Worm (Caenorhabditis elegans) whole organism, L1 larva: ENCODE results near the gene T08B6.1.

Experiments used
- C04F5.9 ChIP-seq: sonication (generic microtip); optimal IDR thresholded peaks from 2 replicates; lab custom pipeline; 2016; ENCODE audit warnings: missing genetic modification characterization, missing compliant biosample characterization
- C16A3.4 ChIP-seq: fragments of 150-350 bp; optimal IDR thresholded peaks from 2 replicates; lab custom pipeline; 2014; ENCODE audit warnings: missing biosample characterization, missing genetic modification characterization
- C34B4.2 ChIP-seq: sonication (generic microtip); optimal IDR thresholded peaks from 2 replicates; lab custom pipeline; 2017; ENCODE audit warnings: mild to moderate bottlenecking, missing genetic modification characterization, missing compliant biosample characterization
- F16B12.6 ChIP-seq: fragments of 150-350 bp; optimal IDR thresholded peaks from 2 replicates; lab custom pipeline; 2014; ENCODE audit warnings: missing biosample characterization, missing genetic modification characterization
- aha-1 ChIP-seq: fragments of 150-350 bp; optimal IDR thresholded peaks from 2 replicates; lab custom pipeline; 2014; ENCODE audit warnings: missing biosample characterization, missing genetic modification characterization
- ceh-63 ChIP-seq: fragments of 200-800 bp; sonication (Bioruptor generic); optimal IDR thresholded peaks from 2 replicates; lab custom pipeline; 2018; ENCODE audit warnings: mild to moderate bottlenecking, missing genetic modification characterization, missing compliant biosample characterization
- ceh-90 ChIP-seq: sonication (generic microtip); optimal IDR thresholded peaks from 2 replicates; lab custom pipeline; 2016; ENCODE audit warnings: missing genetic modification characterization, missing compliant biosample characterization
- ces-1 ChIP-seq: fragments of 150-350 bp; optimal IDR thresholded peaks from 2 replicates; lab custom pipeline; 2014; ENCODE audit warnings: missing biosample characterization, missing genetic modification reagents, missing genetic modification characterization
- efl-1 ChIP-seq, 4 experiments: fragments of 150-350 bp; optimal IDR thresholded peaks in 3 of 4; peaks in 1 of 4; 1 replicate in 1 of 4; 2 replicates in 3 of 4; lab custom pipeline; 2014; ENCODE audit warnings: missing biosample characterization in 2 of 4, missing genetic modification characterization in 2 of 4, missing genetic modification reagents in 2 of 4
- efl-3 ChIP-seq: fragments of 200-800 bp; sonication (Bioruptor generic); optimal IDR thresholded peaks from 2 replicates; lab custom pipeline; 2018; ENCODE audit warnings: mild to moderate bottlenecking, missing genetic modification characterization, missing compliant biosample characterization
- egl-27 ChIP-seq, 2 experiments: fragments of 150-350 bp in 1 of 2; sonication (generic microtip); optimal IDR thresholded peaks; 3 replicates each; lab custom pipeline; 2017 to 2018; ENCODE audit warnings: missing biosample characterization in 2 of 2, missing genetic modification characterization in 2 of 2, missing genetic modification reagents in 2 of 2
- elt-3 ChIP-seq, 6 experiments: fragments of 150-350 bp in 1 of 6; sonication (generic microtip); optimal IDR thresholded peaks; 2 replicates each; lab custom pipeline; 2017 to 2018; ENCODE audit warnings: missing biosample characterization in 6 of 6, missing genetic modification characterization in 6 of 6, inconsistent platforms in 1 of 6
- ets-5 ChIP-seq: fragments of 200-800 bp; sonication (Bioruptor generic); IDR thresholded peaks from 2 replicates; pipeline ENCODE4 v1.3.6; 2022; ENCODE audit warnings: missing genetic modification characterization, missing compliant biosample characterization
- fkh-4 ChIP-seq: sonication (generic microtip); optimal IDR thresholded peaks from 2 replicates; lab custom pipeline; 2016; ENCODE audit warnings: missing compliant biosample characterization, missing genetic modification characterization, borderline replicate concordance
- fkh-8 ChIP-seq: sonication (generic microtip); optimal IDR thresholded peaks from 2 replicates; lab custom pipeline; 2016; ENCODE audit warnings: mild to moderate bottlenecking, missing genetic modification characterization, missing compliant biosample characterization
- hlh-4 ChIP-seq: sonication (generic microtip); optimal IDR thresholded peaks from 2 replicates; lab custom pipeline; 2016; ENCODE audit warnings: mild to moderate bottlenecking, missing genetic modification characterization, missing compliant biosample characterization
- hpl-2 ChIP-seq: fragments of 150-350 bp; optimal IDR thresholded peaks from 2 replicates; lab custom pipeline; 2014; ENCODE audit warnings: missing biosample characterization, missing genetic modification reagents, missing genetic modification characterization
- irx-1 ChIP-seq: sonication (generic microtip); optimal IDR thresholded peaks from 2 replicates; lab custom pipeline; 2016; ENCODE audit warnings: missing genetic modification characterization, missing compliant biosample characterization
- isw-1 ChIP-seq: fragments of 200-800 bp; sonication (Bioruptor generic); IDR thresholded peaks from 2 replicates; pipeline ENCODE4 v1.3.6; 2022; ENCODE audit warnings: missing genetic modification characterization, missing compliant biosample characterization
- lin-35 ChIP-seq, 2 experiments: fragments of 150-350 bp; optimal IDR thresholded peaks; 2 replicates each; lab custom pipeline; 2014; ENCODE audit warnings: missing biosample characterization in 2 of 2, missing genetic modification characterization in 2 of 2, missing genetic modification reagents in 2 of 2
- lsy-2 ChIP-seq, 2 experiments: fragments of 150-350 bp; optimal IDR thresholded peaks; 2 replicates each; lab custom pipeline; 2014; ENCODE audit warnings: missing biosample characterization in 2 of 2, missing genetic modification characterization in 2 of 2
- mab-9 ChIP-seq: fragments of 200-800 bp; sonication (Bioruptor generic); IDR thresholded peaks from 2 replicates; pipeline ENCODE4 v1.3.6; 2022; ENCODE audit warnings: missing genetic modification reagents, missing genetic modification characterization, missing compliant biosample characterization
- mdl-1 ChIP-seq, 2 experiments: fragments of 150-350 bp; optimal IDR thresholded peaks; 2 replicates each; lab custom pipeline; 2014 to 2017; ENCODE audit warnings: missing biosample characterization in 2 of 2, missing genetic modification characterization in 2 of 2, inconsistent platforms in 1 of 2
- mef-2 ChIP-seq: fragments of 150-350 bp; optimal IDR thresholded peaks from 2 replicates; lab custom pipeline; 2014; ENCODE audit warnings: missing biosample characterization, missing genetic modification characterization
- nhr-19 ChIP-seq: fragments of 200-800 bp; sonication (Bioruptor generic); conservative IDR thresholded peaks from 2 replicates; pipeline ENCODE4 v1.3.6; 2022; ENCODE audit warnings: missing genetic modification characterization, missing compliant biosample characterization
- nhr-20 ChIP-seq: sonication (generic microtip); optimal IDR thresholded peaks from 2 replicates; lab custom pipeline; 2016; ENCODE audit warnings: mild to moderate bottlenecking, missing genetic modification characterization, missing compliant biosample characterization
- nhr-47 ChIP-seq: sonication (generic microtip); optimal IDR thresholded peaks from 2 replicates; lab custom pipeline; 2016; ENCODE audit warnings: mild to moderate bottlenecking, missing genetic modification characterization, moderate library complexity, missing compliant biosample characterization
- nhr-71 ChIP-seq: sonication (generic microtip); optimal IDR thresholded peaks from 2 replicates; lab custom pipeline; 2016; ENCODE audit warnings: mild to moderate bottlenecking, missing genetic modification characterization, moderate library complexity, missing compliant biosample characterization
- rnt-1 ChIP-seq: sonication (generic microtip); optimal IDR thresholded peaks from 2 replicates; lab custom pipeline; 2016; ENCODE audit warnings: mild to moderate bottlenecking, missing genetic modification characterization, moderate library complexity, missing compliant biosample characterization
- sup-37 ChIP-seq: fragments of 200-800 bp; sonication (Bioruptor generic); optimal IDR thresholded peaks from 2 replicates; lab custom pipeline; 2018; ENCODE audit warnings: mild to moderate bottlenecking, missing genetic modification characterization, missing compliant biosample characterization
- tlp-1 ChIP-seq: fragments of 150-350 bp; optimal IDR thresholded peaks from 2 replicates; lab custom pipeline; 2014; ENCODE audit warnings: missing biosample characterization, missing genetic modification characterization
- unc-130 ChIP-seq: fragments of 150-350 bp; optimal IDR thresholded peaks from 2 replicates; lab custom pipeline; 2017; ENCODE audit warnings: missing biosample characterization, missing genetic modification characterization, inconsistent platforms
- unc-30 ChIP-seq: sonication (generic microtip); optimal IDR thresholded peaks from 2 replicates; lab custom pipeline; 2017; ENCODE audit warnings: missing biosample characterization, missing genetic modification characterization
- unc-62 ChIP-seq: fragments of 150-350 bp; optimal IDR thresholded peaks from 2 replicates; lab custom pipeline; 2014; ENCODE audit warnings: missing biosample characterization, missing genetic modification reagents, missing genetic modification characterization
- unc-86 ChIP-seq: sonication (generic microtip); optimal IDR thresholded peaks from 2 replicates; lab custom pipeline; 2016; ENCODE audit warnings: missing genetic modification characterization, missing compliant biosample characterization

The T08B6.1 gene

DNA sequence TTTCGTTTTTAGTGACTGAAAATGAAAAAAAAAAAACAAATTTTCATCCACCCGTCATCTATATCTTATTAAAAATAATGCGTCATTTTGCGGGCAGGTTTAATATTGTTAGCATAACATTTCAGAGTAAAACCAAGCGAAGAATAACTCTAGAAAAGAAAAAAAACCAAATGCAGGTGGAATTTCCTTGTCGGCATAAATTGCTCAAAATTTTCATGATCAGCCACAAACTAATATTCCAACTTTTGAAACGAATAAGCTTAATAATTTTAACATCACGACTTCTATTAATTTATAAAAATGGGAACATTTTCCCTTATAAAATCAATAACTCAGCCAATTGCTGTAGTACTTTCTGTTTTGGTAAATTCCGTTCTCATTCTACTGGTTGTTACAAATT lies 28.5 kb upstream of the T08B6.1 start, which contains the start of gene str-155:
TSS of gene str-155 (plus strand) at position 301 of the 400 bp plus-strand sequence.
- no peak for TF ChIP-seq unc-62 (GFP tag; lab: Kevin White, UChicago)
- TF ChIP-seq, all 84 proteins: peak for 0

DNA sequence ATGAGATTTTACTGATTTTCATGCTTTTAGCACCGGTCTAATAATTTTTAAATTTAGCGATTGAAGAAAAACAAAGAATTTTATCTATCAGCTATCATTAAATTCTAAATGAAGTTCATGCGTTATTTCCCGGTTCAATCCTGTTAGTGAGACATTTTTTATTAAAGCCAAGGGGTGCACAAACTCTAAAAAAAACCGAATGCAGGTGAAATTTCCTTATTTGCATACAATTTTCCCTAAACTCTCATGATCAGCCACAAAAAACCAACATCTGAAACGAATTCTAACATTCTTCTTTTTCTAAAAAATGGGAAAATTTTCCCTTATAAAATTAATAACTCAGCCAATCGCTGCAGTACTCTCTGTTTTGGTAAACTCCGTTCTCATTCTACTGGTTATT lies 25.9 kb upstream of the T08B6.1 start, which contains the start of gene str-156:
TSS of gene str-156 (plus strand) at position 301 of the 400 bp plus-strand sequence.
- TF ChIP-seq irx-1 (tag; lab: Kevin White, UChicago): no peak
- TF ChIP-seq hlh-4 (tag; lab: Kevin White, UChicago): no peak
- TF ChIP-seq lsy-2 (tag; optimal IDR thresholded peaks at IDR 0.05; lab: Kevin White, UChicago): no peak
- no peak for TF ChIP-seq fkh-8
- no peak for TF ChIP-seq nhr-71 (tag; lab: Kevin White, UChicago)
- no peak for TF ChIP-seq unc-30
- no peak for TF ChIP-seq sup-37 (GFP tag; lab: Kevin White, UChicago)
- TF ChIP-seq nhr-19 (GFP tag; lab: Robert Waterston, UW): no peak
- no peak for TF ChIP-seq mdl-1 (tag; optimal IDR thresholded peaks at IDR 0.05; lab: Kevin White, UChicago)
- TF ChIP-seq nhr-20 (tag; lab: Kevin White, UChicago): no peak
- TF ChIP-seq, all 84 proteins: peak for 0

DNA sequence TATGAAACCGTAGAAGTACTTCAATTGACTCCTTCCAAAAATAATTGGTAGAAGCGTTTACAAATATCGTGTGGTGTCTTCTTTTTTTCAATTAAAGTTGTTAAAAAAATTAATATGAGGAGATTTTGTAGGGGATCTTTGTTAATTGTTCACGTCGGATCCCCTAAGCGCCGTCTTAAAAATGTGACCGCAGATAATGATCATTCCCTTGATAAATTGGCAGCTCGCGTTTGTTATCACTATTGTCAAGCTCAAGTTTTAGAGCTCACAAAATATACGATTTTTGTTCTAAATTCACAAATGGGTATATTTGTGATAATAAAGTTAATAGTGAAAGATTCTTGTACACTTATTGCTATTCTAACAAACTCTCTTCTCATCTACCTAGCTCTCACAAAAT lies 21.9 kb upstream of the T08B6.1 start, which contains the start of gene str-159:
TSS of gene str-159 (plus strand) at position 301 of the 400 bp plus-strand sequence.
- TF ChIP-seq hpl-2 (GFP tag; lab: Kevin White, UChicago): no peak
- no peak for TF ChIP-seq ceh-90
- no peak for TF ChIP-seq rnt-1 (tag; lab: Kevin White, UChicago)
- no peak for TF ChIP-seq aha-1 (tag; lab: Kevin White, UChicago)
- TF ChIP-seq nhr-47: no peak
- no peak for TF ChIP-seq C34B4.2 (tag; lab: Kevin White, UChicago)
- TF ChIP-seq ceh-63 (GFP tag; lab: Kevin White, UChicago): no peak
- TF ChIP-seq C16A3.4: no peak
- no peak for TF ChIP-seq nhr-20 (tag; lab: Kevin White, UChicago)
- TF ChIP-seq mef-2 (tag; lab: Kevin White, UChicago): no peak
- TF ChIP-seq tlp-1 (tag; lab: Kevin White, UChicago): no peak
- TF ChIP-seq C04F5.9 (tag; lab: Kevin White, UChicago): no peak

DNA sequence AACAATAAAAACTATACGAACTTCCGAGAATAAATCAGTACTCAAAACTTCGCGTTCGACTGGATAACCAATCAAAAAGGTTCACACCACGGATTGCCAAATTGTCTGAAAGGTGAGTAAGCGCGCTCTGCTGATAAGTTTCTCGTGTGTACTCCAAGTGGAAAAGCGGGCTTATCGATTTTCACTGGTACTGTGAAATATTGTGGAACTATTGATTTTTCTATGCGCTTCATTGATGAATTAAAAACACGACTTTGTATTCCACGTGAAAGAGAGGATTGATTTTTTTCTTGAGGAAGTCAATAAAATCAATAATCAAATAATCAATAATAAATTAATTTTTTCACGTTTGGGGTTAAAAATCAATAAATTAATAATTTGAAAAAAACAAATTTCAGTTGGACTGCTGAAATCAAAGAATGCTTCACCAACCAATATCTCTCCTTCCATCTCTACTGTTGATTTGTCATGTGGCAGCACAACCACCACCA lies 18.5 kb upstream of the T08B6.1 start, which contains the start of gene T08B6.4:
TSS of gene T08B6.4 (plus strand) at position 51 of the 491 bp plus-strand sequence.
- no peak for TF ChIP-seq fkh-4 (tag; lab: Kevin White, UChicago)
- no peak for TF ChIP-seq mab-9 (GFP tag; lab: Robert Waterston, UW)
- no peak for TF ChIP-seq F16B12.6 (tag; lab: Kevin White, UChicago)
- no peak for TF ChIP-seq egl-27 (tag; optimal IDR thresholded peaks at IDR 0.05; lab: Kevin White, UChicago)
- TF ChIP-seq ces-1 (GFP tag; lab: Kevin White, UChicago): no peak
- no peak for TF ChIP-seq ceh-90
- TF ChIP-seq efl-3 (GFP tag; lab: Kevin White, UChicago): no peak
- TF ChIP-seq ets-5 (GFP tag; lab: Robert Waterston, UW): no peak
- TF ChIP-seq sup-37 (GFP tag; lab: Kevin White, UChicago): no peak
- no peak for TF ChIP-seq nhr-47
- TF ChIP-seq lin-35 (GFP tag; optimal IDR thresholded peaks at IDR 0.05; lab: Kevin White, UChicago): no peak
- TF ChIP-seq elt-3 (tag; optimal IDR thresholded peaks at IDR 0.05; lab: Kevin White, UChicago): no peak
- no peak for TF ChIP-seq unc-62 (GFP tag; lab: Kevin White, UChicago)
- no peak for TF ChIP-seq unc-130 (tag; lab: Kevin White, UChicago)
- no peak for TF ChIP-seq isw-1 (GFP tag; lab: Robert Waterston, UW)

DNA sequence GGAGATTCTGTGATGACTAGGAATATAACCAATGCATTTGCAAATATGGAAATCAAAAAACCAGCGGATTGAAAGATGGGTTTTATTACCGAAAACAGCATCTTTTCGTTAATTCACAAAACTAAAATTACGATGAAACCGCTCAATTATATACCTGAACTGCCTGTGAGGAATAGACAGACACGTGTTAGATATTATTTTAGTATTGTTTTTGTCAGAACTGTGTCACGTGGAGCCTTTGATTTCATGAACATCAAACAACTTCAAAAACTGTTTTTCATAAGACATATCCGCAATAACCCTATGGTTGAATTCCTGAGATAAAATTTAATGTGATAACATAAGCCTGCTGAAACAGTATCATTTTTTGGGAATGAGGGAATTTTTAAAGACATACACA lies 16.8 kb upstream of the T08B6.1 start, which contains the start of gene str-161:
TSS of gene str-161 (minus strand) at position 101 of the 400 bp plus-strand sequence.
- TF ChIP-seq efl-1 (optimal IDR thresholded peaks at IDR 0.05; lab: Kevin White, UChicago) (no peak), efl-1 (GFP tag; optimal IDR thresholded peaks at IDR 0.05 in 1 of 2; lab: Kevin White, UChicago) (peak in 1 of 2 experiments; percentile 48), unc-86 (tag; lab: Kevin White, UChicago) (no peak)
